Fruit fly (Drosophila melanogaster) whole organism, embryonic: ENCODE measurements around the gene Moe.
A peak's percentile ranks its signal among the peaks of the same experiment; 100 is the strongest.

Source experiments
- CG10209 ChIP-seq: fragments of 200-800 bp; sonication (Bioruptor generic); optimal IDR thresholded peaks from 3 replicates; lab custom pipeline; 2017; ENCODE audit warnings: missing biosample characterization, mild to moderate bottlenecking, missing genetic modification characterization, missing genetic modification reagents
- CG10959 ChIP-seq: fragments of 200-800 bp; sonication (Bioruptor generic); IDR thresholded peaks from 2 replicates; pipeline ENCODE4 v1.3.6; 2022; ENCODE audit warnings: missing biosample characterization, missing genetic modification characterization
- CG12769 ChIP-seq: fragments of 200-800 bp; sonication (Bioruptor generic); optimal IDR thresholded peaks from 2 replicates; lab custom pipeline; 2019; ENCODE audit warnings: missing biosample characterization, mild to moderate bottlenecking, missing genetic modification characterization, moderate library complexity
- CG14441 ChIP-seq: fragments of 200-800 bp; sonication (Bioruptor generic); IDR thresholded peaks from 2 replicates; pipeline ENCODE4 v1.3.6; 2022; ENCODE audit warnings: missing biosample characterization, missing genetic modification characterization
- CG14667 ChIP-seq: fragments of 200-800 bp; sonication (Bioruptor generic); IDR thresholded peaks from 2 replicates; pipeline ENCODE4 v1.3.6; 2022; ENCODE audit warnings: missing biosample characterization, missing genetic modification characterization
- CG14965 ChIP-seq: fragments of 200-800 bp; sonication (Bioruptor generic); optimal IDR thresholded peaks from 2 replicates; lab custom pipeline; 2016; ENCODE audit warnings: missing biosample characterization, missing genetic modification characterization, borderline replicate concordance
- CG15514 ChIP-seq: fragments of 200-800 bp; sonication (Bioruptor generic); optimal IDR thresholded peaks from 3 replicates; lab custom pipeline; 2017; ENCODE audit warnings: missing biosample characterization, missing genetic modification characterization, mild to moderate bottlenecking, moderate library complexity, missing genetic modification reagents
- CG16779 ChIP-seq: fragments of 200-800 bp; sonication (Bioruptor generic); IDR thresholded peaks from 2 replicates; pipeline ENCODE4 v1.3.6; 2022; ENCODE audit warnings: missing biosample characterization, missing genetic modification characterization
- CG17802 ChIP-seq: fragments of 200-800 bp; sonication (Bioruptor generic); optimal IDR thresholded peaks from 2 replicates; lab custom pipeline; 2018; ENCODE audit warnings: missing biosample characterization, mild to moderate bottlenecking, missing genetic modification characterization, moderate library complexity
- CG17829 ChIP-seq: fragments of 200-800 bp; optimal IDR thresholded peaks from 2 replicates; lab custom pipeline; 2019; ENCODE audit warnings: missing biosample characterization, mild to moderate bottlenecking, missing genetic modification characterization, moderate library complexity
- CG18599 ChIP-seq: fragments of 200-800 bp; sonication (Bioruptor generic); optimal IDR thresholded peaks from 3 replicates; lab custom pipeline; 2017; ENCODE audit warnings: missing biosample characterization, missing genetic modification characterization, mild to moderate bottlenecking, moderate library complexity, missing genetic modification reagents
- CG18619 ChIP-seq: fragments of 200-800 bp; sonication (Bioruptor generic); optimal IDR thresholded peaks from 3 replicates; lab custom pipeline; 2017; ENCODE audit warnings: missing biosample characterization, mild to moderate bottlenecking, missing genetic modification characterization
- CG30020 ChIP-seq: fragments of 200-800 bp; optimal IDR thresholded peaks from 2 replicates; lab custom pipeline; 2019; ENCODE audit warnings: missing biosample characterization, mild to moderate bottlenecking, missing genetic modification characterization, moderate library complexity
- CG31365 ChIP-seq: fragments of 200-800 bp; sonication (Bioruptor generic); optimal IDR thresholded peaks from 2 replicates; lab custom pipeline; 2018; ENCODE audit warnings: missing biosample characterization, mild to moderate bottlenecking, missing genetic modification characterization
- CG31441 ChIP-seq: fragments of 200-800 bp; sonication (Bioruptor generic); IDR thresholded peaks from 2 replicates; pipeline ENCODE4 v1.3.6; 2022; ENCODE audit warnings: missing biosample characterization, missing genetic modification characterization
- CG3163 ChIP-seq: fragments of 200-800 bp; sonication (Bioruptor generic); optimal IDR thresholded peaks from 3 replicates; lab custom pipeline; 2016; ENCODE audit warnings: missing biosample characterization, missing genetic modification characterization
- CG6175 ChIP-seq: fragments of 200-800 bp; sonication (Bioruptor generic); IDR thresholded peaks from 3 replicates; pipeline ENCODE4 v1.3.6; 2022; ENCODE audit warnings: missing biosample characterization, missing genetic modification characterization
- CG6689 ChIP-seq: fragments of 200-800 bp; sonication (Bioruptor generic); IDR thresholded peaks from 2 replicates; pipeline ENCODE4 v1.3.6; 2022; ENCODE audit warnings: missing biosample characterization, missing genetic modification characterization
- CG6813 ChIP-seq: fragments of 200-800 bp; sonication (Bioruptor generic); optimal IDR thresholded peaks from 2 replicates; lab custom pipeline; 2017; ENCODE audit warnings: missing biosample characterization, missing genetic modification characterization, mild to moderate bottlenecking, moderate library complexity, missing genetic modification reagents
- CG7357 ChIP-seq: fragments of 200-800 bp; sonication (Bioruptor generic); IDR thresholded peaks from 3 replicates; pipeline ENCODE4 v1.3.6; 2022; ENCODE audit warnings: missing biosample characterization, missing genetic modification characterization
- CG7556 ChIP-seq: fragments of 200-800 bp; sonication (Bioruptor generic); optimal IDR thresholded peaks from 2 replicates; lab custom pipeline; 2017; ENCODE audit warnings: missing biosample characterization, mild to moderate bottlenecking, missing genetic modification characterization
- CG8765 ChIP-seq: fragments of 200-800 bp; sonication (Bioruptor generic); IDR thresholded peaks from 2 replicates; pipeline ENCODE4 v1.3.6; 2022; ENCODE audit warnings: missing biosample characterization, missing genetic modification characterization
- Camta ChIP-seq: fragments of 200-800 bp; sonication (Bioruptor generic); optimal IDR thresholded peaks from 2 replicates; lab custom pipeline; 2016; ENCODE audit warnings: missing biosample characterization, missing genetic modification characterization
- Dbx ChIP-seq: fragments of 200-800 bp; sonication (Bioruptor generic); IDR thresholded peaks from 3 replicates; pipeline ENCODE4 v1.3.6; 2022; ENCODE audit warnings: missing biosample characterization, missing genetic modification characterization
- Dp ChIP-seq: fragments of 200-800 bp; sonication (Bioruptor generic); optimal IDR thresholded peaks from 2 replicates; lab custom pipeline; 2018; ENCODE audit warnings: missing biosample characterization, mild to moderate bottlenecking, missing genetic modification characterization, moderate library complexity
- Drgx ChIP-seq: fragments of 200-800 bp; sonication (Bioruptor generic); IDR thresholded peaks from 2 replicates; pipeline ENCODE4 v1.3.6; 2022; ENCODE audit warnings: missing biosample characterization, missing genetic modification characterization
- E2f1 ChIP-seq: fragments of 200-800 bp; sonication (Bioruptor generic); IDR thresholded peaks from 2 replicates; pipeline ENCODE4 v1.3.6; 2022; ENCODE audit warnings: missing biosample characterization, missing genetic modification characterization
- Nf-YC ChIP-seq: fragments of 200-800 bp; optimal IDR thresholded peaks from 3 replicates; lab custom pipeline; 2019; ENCODE audit warnings: missing biosample characterization, mild to moderate bottlenecking, missing genetic modification characterization, moderate library complexity
- NfI ChIP-seq: fragments of 200-800 bp; sonication (Bioruptor generic); optimal IDR thresholded peaks from 3 replicates; lab custom pipeline; 2018; ENCODE audit warnings: missing biosample characterization, mild to moderate bottlenecking, missing genetic modification characterization, moderate library complexity
- Rfx ChIP-seq: fragments of 200-800 bp; sonication (Bioruptor generic); IDR thresholded peaks from 2 replicates; pipeline ENCODE4 v1.3.6; 2022; ENCODE audit warnings: missing biosample characterization, missing genetic modification characterization
- Xrp1 ChIP-seq: fragments of 200-800 bp; sonication (Bioruptor generic); IDR thresholded peaks from 2 replicates; pipeline ENCODE4 v1.3.6; 2022; ENCODE audit warnings: missing biosample characterization, missing genetic modification characterization
- ara ChIP-seq: fragments of 200-800 bp; sonication (Bioruptor generic); IDR thresholded peaks from 2 replicates; pipeline ENCODE4 v1.3.6; 2022; ENCODE audit warnings: missing biosample characterization, missing genetic modification characterization
- bsh ChIP-seq, 2 experiments: fragments of 200-800 bp; sonication (Bioruptor generic); optimal IDR thresholded peaks; 2 replicates each; lab custom pipeline; 2017 to 2018; ENCODE audit warnings: mild to moderate bottlenecking in 2 of 2, missing biosample characterization in 2 of 2, missing genetic modification characterization in 2 of 2, moderate library complexity in 1 of 2
- dmrt99B ChIP-seq: fragments of 200-800 bp; sonication (Bioruptor generic); optimal IDR thresholded peaks from 2 replicates; lab custom pipeline; 2018; ENCODE audit warnings: missing biosample characterization, mild to moderate bottlenecking, missing genetic modification characterization, moderate library complexity
- dysf ChIP-seq: fragments of 200-800 bp; sonication (Bioruptor generic); IDR thresholded peaks from 3 replicates; pipeline ENCODE4 v1.3.6; 2022; ENCODE audit warnings: missing biosample characterization, missing genetic modification characterization
- esg ChIP-seq: fragments of 200-800 bp; sonication (Bioruptor generic); conservative IDR thresholded peaks from 2 replicates; pipeline ENCODE4 v1.3.6; 2022; ENCODE audit warnings: missing biosample characterization, missing genetic modification characterization
- gem ChIP-seq: fragments of 200-800 bp; sonication (Bioruptor generic); optimal IDR thresholded peaks from 2 replicates; lab custom pipeline; 2019; ENCODE audit warnings: missing biosample characterization, mild to moderate bottlenecking, missing genetic modification characterization, moderate library complexity
- hbn ChIP-seq: fragments of 200-800 bp; sonication (Bioruptor generic); IDR thresholded peaks from 2 replicates; pipeline ENCODE4 v1.3.6; 2022; ENCODE audit warnings: missing biosample characterization, missing genetic modification characterization; ENCODE audit not compliant: partially characterized antibody
- knrl ChIP-seq: fragments of 200-800 bp; sonication (Bioruptor generic); IDR thresholded peaks from 3 replicates; pipeline ENCODE4 v1.3.6; 2022; ENCODE audit warnings: missing biosample characterization, missing genetic modification characterization; ENCODE audit not compliant: partially characterized antibody
- lab ChIP-seq: fragments of 200-800 bp; sonication (Bioruptor generic); optimal IDR thresholded peaks from 3 replicates; lab custom pipeline; 2017; ENCODE audit warnings: missing biosample characterization, missing genetic modification characterization, mild to moderate bottlenecking, moderate library complexity, missing genetic modification reagents
- pan ChIP-seq, 4 experiments: fragments of >200 bp in 3 of 4; fragments of 200-800 bp in 1 of 4; sonication (Bioruptor generic) in 1 of 4; optimal IDR thresholded peaks in 3 of 4; IDR thresholded peaks in 1 of 4; 2 replicates each; pipeline versions ENCODE4 v1.3.6 to Lab custom; 2017 to 2022; ENCODE audit warnings: missing biosample characterization in 2 of 4, missing genetic modification characterization in 2 of 4, mixed read lengths in 1 of 4
- pita ChIP-seq: fragments of 200-800 bp; sonication (Bioruptor generic); optimal IDR thresholded peaks from 2 replicates; lab custom pipeline; 2017; ENCODE audit warnings: missing biosample characterization, mild to moderate bottlenecking, missing genetic modification characterization
- row ChIP-seq: fragments of 200-800 bp; sonication (Bioruptor generic); IDR thresholded peaks from 3 replicates; pipeline ENCODE4 v1.3.6; 2022; ENCODE audit warnings: missing biosample characterization, missing genetic modification characterization
- sens ChIP-seq: fragments of 200-800 bp; sonication (Bioruptor generic); peaks from one replicate; lab custom pipeline; 2016; ENCODE audit warnings: missing biosample characterization, missing genetic modification characterization
- ssp ChIP-seq: fragments of 200-800 bp; sonication (Bioruptor generic); IDR thresholded peaks from 2 replicates; pipeline ENCODE4 v1.3.6; 2022; ENCODE audit warnings: missing biosample characterization, missing genetic modification characterization
- toy ChIP-seq: fragments of 200-800 bp; sonication (Bioruptor generic); IDR thresholded peaks from 2 replicates; pipeline ENCODE4 v1.3.6; 2022; ENCODE audit warnings: missing biosample characterization, missing genetic modification characterization
- usp ChIP-seq: fragments of >200 bp; optimal IDR thresholded peaks from 2 replicates; lab custom pipeline; 2017; ENCODE audit warnings: missing biosample characterization, missing genetic modification characterization
- zfh1 ChIP-seq: fragments of 200-800 bp; sonication (Bioruptor generic); IDR thresholded peaks from 3 replicates; pipeline ENCODE4 v1.3.6; 2022; ENCODE audit warnings: missing biosample characterization, missing genetic modification characterization

The Moe gene

dm6 chrX:8830087-8830486 is 68.0 kb downstream of the Moe start (continued):
- TF ChIP-seq esg (GFP tag; lab: Robert Waterston, UW) (0 out of 2 replicates have a peak, but pooled peaks have one; percentile 19), Nf-YC (tag; lab: Kevin White, UChicago) (peak; percentile 13), Dbx (GFP tag; lab: Robert Waterston, UW) (peak; percentile 41; the same call in 1 of the 3 replicates), Xrp1 (GFP tag; lab: Robert Waterston, UW) (peak; percentile 75), gem (tag; lab: Kevin White, UChicago) (peak; percentile 38), lab (GFP tag; lab: Kevin White, UChicago) (peak; percentile 59), usp (GFP tag; lab: Kevin White, UChicago) (no peak), ara (GFP tag; lab: Robert Waterston, UW) (peak; percentile 61; the same call in 1 of the 2 replicates), knrl (GFP tag; lab: Robert Waterston, UW) (no peak), NfI (GFP tag; lab: Kevin White, UChicago) (no peak), Dp (no peak), zfh1 (GFP tag; lab: Robert Waterston, UW) (peak; percentile 72), CG7556 (GFP tag; lab: Kevin White, UChicago) (peak; percentile 45), E2f1 (0 out of 2 replicates have a peak, but pooled peaks have one; percentile 15), CG6813 (no peak), ssp (peak; percentile 29; the same call in 1 of the 2 replicates), toy (no peak), bsh (GFP tag; optimal IDR thresholded peaks at IDR 0.05; lab: Kevin White, UChicago) (no peak), CG18619 (GFP tag; lab: Kevin White, UChicago) (peak; percentile 6), Rfx (peak; percentile 57; the same call in 1 of the 2 replicates), CG31441 (GFP tag; lab: Robert Waterston, UW) (0 out of 2 replicates have a peak, but pooled peaks have one; percentile 11), row (GFP tag; lab: Robert Waterston, UW) (peak; percentile 67), CG6175 (no peak), CG17802 (no peak), CG17829 (tag; lab: Kevin White, UChicago) (no peak), Drgx (no peak), CG16779 (GFP tag; lab: Robert Waterston, UW) (no peak), CG14965 (GFP tag; lab: Kevin White, UChicago) (no peak), CG14441 (GFP tag; lab: Robert Waterston, UW) (no peak), dysf (GFP tag; lab: Robert Waterston, UW) (peak; percentile 49; the same call in 1 of the 3 replicates), CG14667 (GFP tag; lab: Robert Waterston, UW) (no peak), hbn (GFP tag; lab: Robert Waterston, UW) (no peak), pan (optimal IDR thresholded peaks at IDR 0.05; lab: Kevin White, UChicago) (no peak), pan (GFP tag; optimal IDR thresholded peaks at IDR 0.05 in 1 of 2, IDR thresholded peaks at IDR 0.05 in 1 of 2) (peak in 1 of 2 experiments; percentile 49), CG15514 (GFP tag; lab: Kevin White, UChicago) (no peak), CG7357 (GFP tag; lab: Robert Waterston, UW) (0 out of 3 replicates have a peak, but pooled peaks have one; percentile 20), CG31365 (tag; lab: Kevin White, UChicago) (no peak), CG10209 (GFP tag; lab: Kevin White, UChicago) (peak; percentile 12), pita (GFP tag; lab: Kevin White, UChicago) (no peak), CG12769 (tag; lab: Kevin White, UChicago) (peak; percentile 2), dmrt99B (tag; lab: Kevin White, UChicago) (peak; percentile 12), Camta (GFP tag; lab: Kevin White, UChicago) (no peak), CG3163 (GFP tag; lab: Kevin White, UChicago) (no peak), CG18599 (GFP tag; lab: Kevin White, UChicago) (peak; percentile 68), CG6689 (0 out of 2 replicates have a peak, but pooled peaks have one; percentile 24), CG8765 (GFP tag; lab: Robert Waterston, UW) (peak; percentile 26; the same call in 1 of the 2 replicates), sens (GFP tag; lab: Kevin White, UChicago) (peak; percentile 67), CG30020 (no peak), CG10959 (GFP tag; lab: Robert Waterston, UW) (peak; percentile 63)
